Worm (Caenorhabditis elegans) whole organism, L4 larva: Measurements from ENCODE around the gene plp-2.

Experiments used
- F37D6.2 ChIP-seq: sonication (generic microtip); optimal IDR thresholded peaks from 2 replicates; lab custom pipeline; 2016; ENCODE audit warnings: mild to moderate bottlenecking, missing genetic modification characterization, missing compliant biosample characterization
- F44E2.7 ChIP-seq: fragments of 200-800 bp; sonication (Bioruptor generic); IDR thresholded peaks from 2 replicates; pipeline ENCODE4 v2.1.2; 2022; ENCODE audit warnings: missing genetic modification characterization, missing compliant biosample characterization
- T20F7.1 ChIP-seq: fragments of 200-800 bp; sonication (Bioruptor generic); optimal IDR thresholded peaks from 2 replicates; lab custom pipeline; 2018; ENCODE audit warnings: mild to moderate bottlenecking, missing genetic modification characterization, missing compliant biosample characterization
- T26A8.4 ChIP-seq: fragments of 200-800 bp; sonication (Bioruptor generic); IDR thresholded peaks from 2 replicates; pipeline ENCODE4 v1.3.6; 2022; ENCODE audit warnings: missing genetic modification characterization, missing compliant biosample characterization
- Y5F2A.4 ChIP-seq: fragments of 200-800 bp; sonication (Bioruptor generic); optimal IDR thresholded peaks from 2 replicates; lab custom pipeline; 2018; ENCODE audit warnings: mild to moderate bottlenecking, missing genetic modification characterization, missing compliant biosample characterization
- ZK337.2 ChIP-seq: fragments of 200-800 bp; sonication (Bioruptor generic); IDR thresholded peaks from 2 replicates; pipeline ENCODE4 v1.3.6; 2022; ENCODE audit warnings: missing genetic modification reagents, missing genetic modification characterization, missing compliant biosample characterization
- aha-1 ChIP-seq: fragments of 150-350 bp; peaks from one replicate; lab custom pipeline; 2014; ENCODE audit warnings: missing biosample characterization, missing genetic modification characterization
- ama-1 ChIP-seq: fragments of 150-350 bp; optimal IDR thresholded peaks from 2 replicates; lab custom pipeline; 2014; ENCODE audit warnings: inconsistent platforms, mixed read lengths
- arid-1 ChIP-seq: fragments of 200-800 bp; sonication (Bioruptor generic); conservative IDR thresholded peaks from 2 replicates; pipeline ENCODE4 v1.3.6; 2022; ENCODE audit warnings: missing genetic modification reagents, missing genetic modification characterization, missing compliant biosample characterization
- ceh-28 ChIP-seq: fragments of 150-350 bp; optimal IDR thresholded peaks from 2 replicates; lab custom pipeline; 2014; ENCODE audit warnings: missing biosample characterization, missing genetic modification reagents, missing genetic modification characterization
- ceh-32 ChIP-seq: sonication (generic microtip); optimal IDR thresholded peaks from 2 replicates; lab custom pipeline; 2016; ENCODE audit warnings: mild to moderate bottlenecking, missing genetic modification characterization, missing compliant biosample characterization; ENCODE audit not compliant: poor library complexity
- ceh-44 ChIP-seq: fragments of 200-800 bp; sonication (Bioruptor generic); IDR thresholded peaks from 2 replicates; pipeline ENCODE4 v1.3.6; 2022; ENCODE audit warnings: missing genetic modification reagents, missing genetic modification characterization, missing compliant biosample characterization
- ces-1 ChIP-seq: fragments of 150-350 bp; sonication (generic microtip); optimal IDR thresholded peaks from 4 replicates; lab custom pipeline; 2014; ENCODE audit warnings: missing biosample characterization, missing genetic modification reagents, missing genetic modification characterization
- dmd-6 ChIP-seq: fragments of 200-800 bp; sonication (Bioruptor generic); IDR thresholded peaks from 2 replicates; pipeline ENCODE4 v1.3.6; 2022; ENCODE audit warnings: missing genetic modification reagents, missing genetic modification characterization, missing compliant biosample characterization
- dmd-9 ChIP-seq: fragments of 200-800 bp; sonication (Bioruptor generic); IDR thresholded peaks from 2 replicates; pipeline ENCODE4 v1.3.6; 2022; ENCODE audit warnings: missing genetic modification reagents, missing genetic modification characterization, missing compliant biosample characterization
- gei-8 ChIP-seq: fragments of 200-800 bp; sonication (Bioruptor generic); optimal IDR thresholded peaks from 2 replicates; lab custom pipeline; 2018; ENCODE audit warnings: mild to moderate bottlenecking, missing genetic modification characterization, missing compliant biosample characterization
- hif-1 ChIP-seq, 2 experiments: sonication (generic microtip); optimal IDR thresholded peaks; 2 replicates each; lab custom pipeline; 2016 to 2017; ENCODE audit warnings: missing compliant biosample characterization in 2 of 2, missing genetic modification characterization in 2 of 2, missing genetic modification reagents in 2 of 2, missing genotype in 2 of 2, mild to moderate bottlenecking in 1 of 2
- hlh-11 ChIP-seq: fragments of 200-800 bp; sonication (Bioruptor generic); optimal IDR thresholded peaks from 2 replicates; lab custom pipeline; 2018; ENCODE audit warnings: mild to moderate bottlenecking, missing genetic modification characterization, missing compliant biosample characterization
- jun-1 ChIP-seq: fragments of 150-350 bp; optimal IDR thresholded peaks from 2 replicates; lab custom pipeline; 2014; ENCODE audit warnings: missing biosample characterization, missing genetic modification reagents, missing genetic modification characterization
- lin-1 ChIP-seq: fragments of 200-800 bp; sonication (Bioruptor generic); IDR thresholded peaks from 2 replicates; pipeline ENCODE4 v1.3.6; 2022; ENCODE audit warnings: missing genetic modification reagents, missing genetic modification characterization, missing compliant biosample characterization
- lin-15B ChIP-seq: fragments of 150-350 bp; sonication (generic microtip); optimal IDR thresholded peaks from 3 replicates; lab custom pipeline; 2014; ENCODE audit warnings: missing biosample characterization, missing genetic modification characterization
- lin-29 ChIP-seq: fragments of 200-800 bp; sonication (Bioruptor generic); IDR thresholded peaks from 2 replicates; pipeline ENCODE4 v1.3.6; 2022; ENCODE audit warnings: missing genetic modification reagents, missing genetic modification characterization, missing compliant biosample characterization
- lin-39 ChIP-seq: fragments of 150-350 bp; optimal IDR thresholded peaks from 2 replicates; lab custom pipeline; 2014; ENCODE audit warnings: missing biosample characterization, missing genetic modification reagents, missing genetic modification characterization
- lir-3 ChIP-seq: sonication (generic microtip); optimal IDR thresholded peaks from 2 replicates; lab custom pipeline; 2016; ENCODE audit warnings: mild to moderate bottlenecking, missing genetic modification characterization, missing compliant biosample characterization
- lsy-2 ChIP-seq, 2 experiments: fragments of 150-350 bp in 1 of 2; sonication (generic microtip) in 1 of 2; optimal IDR thresholded peaks; 2 replicates each; lab custom pipeline; 2014 to 2017; ENCODE audit warnings: missing biosample characterization in 2 of 2, missing genetic modification characterization in 2 of 2
- madf-5 ChIP-seq, 2 experiments: fragments of 200-800 bp; sonication (Bioruptor generic); IDR thresholded peaks; 2 replicates each; pipeline ENCODE4 v1.3.6; 2022; ENCODE audit warnings: missing compliant biosample characterization in 2 of 2, missing genetic modification characterization in 2 of 2
- mep-1 ChIP-seq: fragments of 150-350 bp; sonication (generic microtip); optimal IDR thresholded peaks from 3 replicates; lab custom pipeline; 2014; ENCODE audit warnings: missing biosample characterization, missing genetic modification characterization
- nhr-111 ChIP-seq: fragments of 200-800 bp; sonication (Bioruptor generic); optimal IDR thresholded peaks from 2 replicates; lab custom pipeline; 2018; ENCODE audit warnings: mild to moderate bottlenecking, missing genetic modification characterization, missing compliant biosample characterization
- nhr-28 ChIP-seq: fragments of 150-350 bp; optimal IDR thresholded peaks from 2 replicates; lab custom pipeline; 2014; ENCODE audit warnings: missing biosample characterization, missing genetic modification characterization
- nhr-42 ChIP-seq: fragments of 200-800 bp; sonication (Bioruptor generic); IDR thresholded peaks from 2 replicates; pipeline ENCODE4 v1.3.6; 2022; ENCODE audit warnings: missing genetic modification characterization, missing compliant biosample characterization
- nhr-6 ChIP-seq: fragments of 150-350 bp; optimal IDR thresholded peaks from 2 replicates; lab custom pipeline; 2014; ENCODE audit warnings: missing biosample characterization, missing genetic modification characterization
- nhr-77 ChIP-seq: fragments of 150-350 bp; optimal IDR thresholded peaks from 2 replicates; lab custom pipeline; 2014; ENCODE audit warnings: missing biosample characterization, missing genetic modification characterization
- php-3 ChIP-seq: fragments of 200-800 bp; sonication (Bioruptor generic); IDR thresholded peaks from 2 replicates; pipeline ENCODE4 v1.3.6; 2022; ENCODE audit warnings: missing genetic modification reagents, missing genetic modification characterization, missing compliant biosample characterization
- saeg-2 ChIP-seq: fragments of 200-800 bp; sonication (Bioruptor generic); IDR thresholded peaks from 2 replicates; pipeline ENCODE4 v1.3.6; 2022; ENCODE audit warnings: missing genetic modification reagents, missing genetic modification characterization, missing compliant biosample characterization
- set-16 ChIP-seq: fragments of 200-800 bp; sonication (Bioruptor generic); IDR thresholded peaks from 2 replicates; pipeline ENCODE4 v1.3.6; 2022; ENCODE audit warnings: missing genetic modification reagents, missing genetic modification characterization, missing compliant biosample characterization
- skn-1 ChIP-seq: fragments of 150-350 bp; optimal IDR thresholded peaks from 2 replicates; lab custom pipeline; 2014; ENCODE audit warnings: missing biosample characterization, missing genetic modification characterization
- snpc-4 ChIP-seq: fragments of 150-350 bp; optimal IDR thresholded peaks from 2 replicates; lab custom pipeline; 2014; ENCODE audit warnings: missing biosample characterization, missing genetic modification characterization
- tra-1 ChIP-seq: fragments of 200-800 bp; sonication (Bioruptor generic); IDR thresholded peaks from 2 replicates; pipeline ENCODE4 v1.3.6; 2022; ENCODE audit warnings: missing genetic modification reagents, missing genetic modification characterization, missing compliant biosample characterization
- unc-39 ChIP-seq: sonication (generic microtip); optimal IDR thresholded peaks from 2 replicates; lab custom pipeline; 2017; ENCODE audit warnings: missing biosample characterization, missing genetic modification characterization
- zip-11 ChIP-seq: fragments of 200-800 bp; sonication (Bioruptor generic); IDR thresholded peaks from 2 replicates; pipeline ENCODE4 v1.3.6; 2022; ENCODE audit warnings: missing genetic modification characterization, missing compliant biosample characterization
- ztf-11 ChIP-seq: fragments of 150-350 bp; optimal IDR thresholded peaks from 2 replicates; lab custom pipeline; 2014; ENCODE audit warnings: missing biosample characterization, missing genetic modification characterization
- ztf-7 ChIP-seq: fragments of 150-350 bp; optimal IDR thresholded peaks from 2 replicates; lab custom pipeline; 2014; ENCODE audit warnings: missing biosample characterization, missing genetic modification characterization

Gene plp-2

ce11 chrX:14965761-14966160 lies 16.8 kb downstream of the plp-2 start, which contains the start of gene F45B8.5:
Gene F45B8.5 (plus strand): TSS chrX:14966061.
- no peak for TF ChIP-seq jun-1 (tag; lab: Kevin White, UChicago)
- TF ChIP-seq nhr-28 (tag; lab: Kevin White, UChicago) = no peak
- no peak for TF ChIP-seq ceh-28 (tag; lab: Kevin White, UChicago)
- no peak for TF ChIP-seq ceh-32 (tag; lab: Kevin White, UChicago)
- TF ChIP-seq mep-1 = no peak
- TF ChIP-seq madf-5 (GFP tag; IDR thresholded peaks at IDR 0.05; lab: Robert Waterston, UW) = no peak
- TF ChIP-seq lin-29 = no peak
- no peak for TF ChIP-seq lin-39

DNA sequence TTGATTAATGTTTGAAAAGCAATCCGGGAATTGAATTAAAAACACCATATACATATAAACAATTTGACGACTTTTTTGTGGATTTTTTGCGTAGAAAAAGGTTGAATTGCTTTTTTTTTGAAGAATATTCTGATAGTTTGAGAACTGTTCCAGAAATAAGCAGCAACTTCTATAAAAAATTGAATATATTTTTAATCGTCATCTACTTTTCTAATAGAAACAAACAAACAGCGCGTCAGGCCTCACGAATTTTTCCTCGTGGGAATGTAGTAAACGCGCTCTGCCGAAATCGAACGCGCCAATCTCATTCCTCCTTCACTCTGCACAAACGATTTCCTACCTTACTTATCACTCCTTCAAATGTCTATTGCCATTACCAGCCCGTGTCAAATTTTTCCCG lies 18.4 kb downstream of the plp-2 start, which contains the start of gene rgs-11:
Gene rgs-11, plus strand, starts transcription at position 301 of the 400 bp plus-strand sequence.
- TF ChIP-seq F44E2.7 (GFP tag; lab: Robert Waterston, UW) = no peak
- no peak for TF ChIP-seq lin-15B (tag; lab: Kevin White, UChicago)
- TF ChIP-seq skn-1 (tag; lab: Kevin White, UChicago) = no peak
- no peak for TF ChIP-seq nhr-77

- TF ChIP-seq ceh-32 (tag; lab: Kevin White, UChicago) (no peak), unc-39 (tag; lab: Kevin White, UChicago) (no peak), hif-1 (tag; optimal IDR thresholded peaks at IDR 0.05; lab: Kevin White, UChicago) (no peak), dmd-6 (GFP tag; lab: Robert Waterston, UW) (no peak), F37D6.2 (tag; lab: Kevin White, UChicago) (no peak), lin-29 (no peak), arid-1 (no peak), ama-1 (lab: Kevin White, UChicago) (no peak), nhr-111 (GFP tag; lab: Kevin White, UChicago) (no peak), dmd-9 (no peak), ztf-7 (tag; lab: Kevin White, UChicago) (no peak), lsy-2 (tag; optimal IDR thresholded peaks at IDR 0.05; lab: Kevin White, UChicago) (no peak), hlh-11 (tag; lab: Kevin White, UChicago) (no peak), snpc-4 (tag; lab: Kevin White, UChicago) (no peak), ztf-11 (tag; lab: Kevin White, UChicago) (no peak), skn-1 (tag; lab: Kevin White, UChicago) (no peak), tra-1 (GFP tag; lab: Robert Waterston, UW) (no peak), php-3 (GFP tag; lab: Robert Waterston, UW) (no peak), jun-1 (tag; lab: Kevin White, UChicago) (no peak), ceh-44 (GFP tag; lab: Robert Waterston, UW) (no peak)
Measured at ce11 chrX:14962456-14962855, 20.1 kb downstream of the plp-2 start, which contains the start of gene rgs-10. Gene rgs-10 (plus strand): TSS chrX:14962756.

- TF ChIP-seq madf-5 (GFP tag; IDR thresholded peaks at IDR 0.05; lab: Robert Waterston, UW) = no peak
- no peak for TF ChIP-seq Y5F2A.4 (GFP tag; lab: Kevin White, UChicago)
- no peak for TF ChIP-seq T26A8.4 (GFP tag; lab: Robert Waterston, UW)
- TF ChIP-seq ceh-28 (tag; lab: Kevin White, UChicago) = no peak
- TF ChIP-seq aha-1 (tag; lab: Kevin White, UChicago) = peak; percentile 28
- no peak for TF ChIP-seq nhr-6
- no peak for TF ChIP-seq zip-11
- no peak for TF ChIP-seq lin-15B (tag; lab: Kevin White, UChicago)
Measured at ce11 chrX:14961471-14961870, 21.1 kb downstream of the plp-2 start, which contains the start of gene idpp-3. Gene idpp-3 (minus strand): TSS chrX:14961571.

ce11 chrX:14960841-14961240 lies 21.8 kb downstream of the plp-2 start:
- TF ChIP-seq lin-1 (GFP tag; lab: Robert Waterston, UW) = no peak
- TF ChIP-seq lir-3 (tag; lab: Kevin White, UChicago) = no peak
- no peak for TF ChIP-seq gei-8 (GFP tag; lab: Kevin White, UChicago)
- TF ChIP-seq ceh-44 (GFP tag; lab: Robert Waterston, UW) = no peak
- peak; percentile 92 for TF ChIP-seq set-16 (GFP tag; lab: Robert Waterston, UW)
- TF ChIP-seq zip-11 = no peak
- no peak for TF ChIP-seq saeg-2 (GFP tag; lab: Robert Waterston, UW)
- TF ChIP-seq nhr-42 (GFP tag; lab: Robert Waterston, UW) = no peak
- no peak for TF ChIP-seq F44E2.7 (GFP tag; lab: Robert Waterston, UW)
- TF ChIP-seq nhr-77 = no peak
- TF ChIP-seq tra-1 (GFP tag; lab: Robert Waterston, UW) = no peak
- TF ChIP-seq madf-5 (GFP tag; IDR thresholded peaks at IDR 0.05; lab: Robert Waterston, UW) = 0 out of 4 replicates have a peak, but pooled peaks of 1 of the 2 experiments have one; percentile 43
- no peak for TF ChIP-seq T20F7.1 (GFP tag; lab: Kevin White, UChicago)
- TF ChIP-seq dmd-9 = no peak
- no peak for TF ChIP-seq ZK337.2
- TF ChIP-seq ces-1 (GFP tag; lab: Kevin White, UChicago) = no peak
- no peak for TF ChIP-seq jun-1 (tag; lab: Kevin White, UChicago)
- TF ChIP-seq, all 104 proteins: peak for 2
